Worm (Caenorhabditis elegans): Measurements from ENCODE around the gene C10G8.2.

C10G8.2 gene

DNA sequence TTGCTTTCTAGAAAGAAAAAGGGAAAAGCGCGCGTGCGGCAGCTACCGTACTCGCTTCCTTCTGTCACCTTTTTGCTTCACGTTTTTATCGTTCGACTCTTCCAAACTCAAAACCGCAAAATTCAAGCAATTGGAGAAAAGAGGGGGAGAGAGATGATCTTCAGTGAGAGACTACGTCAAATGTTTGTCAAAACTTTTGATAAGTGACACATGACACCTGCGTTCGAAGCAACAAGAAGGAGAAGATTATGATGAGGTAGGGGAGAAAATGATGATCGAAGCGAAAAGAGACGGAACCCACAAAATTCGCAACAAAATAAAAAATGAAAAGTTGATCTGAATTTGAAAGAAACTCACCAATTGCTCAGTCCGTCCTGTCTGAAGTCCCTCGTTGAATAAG is 4.1 kb downstream of the C10G8.2 start:
- TF ChIP-seq ceh-82 (tag; optimal IDR thresholded peaks at IDR 0.05) (no peak), ztf-11 (tag; optimal IDR thresholded peaks at IDR 0.05) (no peak), ama-1 (optimal IDR thresholded peaks at IDR 0.05) (no peak), hlh-17 (GFP tag; optimal IDR thresholded peaks at IDR 0.05; ENCODE audit: borderline replicate concordance) (no peak), ceh-63 (GFP tag; optimal IDR thresholded peaks at IDR 0.05) (no peak), ces-1 (GFP tag; optimal IDR thresholded peaks at IDR 0.05) (no peak), ztf-4 (tag; optimal IDR thresholded peaks at IDR 0.05) (no peak), lin-15B (tag; optimal IDR thresholded peaks at IDR 0.05) (no peak), C34B4.2 (tag; optimal IDR thresholded peaks at IDR 0.05) (no peak), xbp-1 (tag; optimal IDR thresholded peaks at IDR 0.05) (no peak), tlp-1 (tag; optimal IDR thresholded peaks at IDR 0.05) (no peak), nhr-19 (GFP tag; conservative IDR thresholded peaks at IDR 0.05) (no peak), ets-5 (GFP tag; IDR thresholded peaks at IDR 0.05) (no peak), ceh-90 (tag; optimal IDR thresholded peaks at IDR 0.05) (no peak)

DNA sequence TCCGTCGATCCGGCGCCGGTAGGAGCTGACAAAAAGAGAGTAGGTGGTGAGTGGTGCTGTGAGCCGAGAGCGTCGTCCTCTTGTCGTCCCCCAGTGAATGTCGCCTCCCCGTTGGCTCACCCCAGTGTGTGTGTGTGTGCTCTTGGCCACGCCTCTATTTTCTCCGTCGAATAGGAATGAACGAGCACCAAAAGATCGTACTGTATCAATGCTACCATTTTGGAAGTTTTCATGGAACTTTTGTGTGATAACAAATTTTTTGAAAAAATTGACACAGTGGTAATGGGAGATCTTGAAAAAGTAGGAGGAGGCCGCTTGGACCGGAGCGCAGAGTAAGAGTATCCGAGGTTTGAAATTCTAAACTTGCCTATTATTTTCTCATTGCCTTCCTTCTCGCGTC is 5.3 kb downstream of the C10G8.2 start, which contains the start of gene ceh-34:
Gene ceh-34, minus strand, starts transcription at position 101 of the 400 bp plus-strand sequence.
- TF ChIP-seq nhr-85 (tag) = peak; percentile 6
- no peak for TF ChIP-seq mef-2 (tag; optimal IDR thresholded peaks at IDR 0.05)

DNA sequence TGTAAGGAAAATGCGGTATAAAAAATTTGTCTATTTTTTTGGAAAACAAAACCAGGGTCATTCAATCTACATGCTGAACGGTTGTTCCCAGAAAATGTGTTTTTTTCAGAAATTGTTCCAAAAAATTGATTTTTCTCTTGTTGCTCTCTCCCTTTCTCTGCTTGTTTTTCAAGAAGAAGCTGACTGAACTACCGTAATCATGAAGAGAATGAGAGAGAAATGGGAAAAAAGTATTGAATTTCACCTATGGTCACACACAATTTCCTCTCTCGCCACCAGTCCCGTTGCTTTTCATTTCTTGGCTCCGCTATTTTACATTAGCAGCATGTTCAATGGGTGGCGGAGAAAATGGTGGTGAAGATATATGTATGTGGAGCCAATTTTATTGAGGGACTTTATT is 8.6 kb downstream of the C10G8.2 start:
- TF ChIP-seq lsy-2 (tag; optimal IDR thresholded peaks at IDR 0.05) (peak in 1 of 2 experiments; percentile 55), unc-62 (GFP tag; optimal IDR thresholded peaks at IDR 0.05) (no peak)

DNA sequence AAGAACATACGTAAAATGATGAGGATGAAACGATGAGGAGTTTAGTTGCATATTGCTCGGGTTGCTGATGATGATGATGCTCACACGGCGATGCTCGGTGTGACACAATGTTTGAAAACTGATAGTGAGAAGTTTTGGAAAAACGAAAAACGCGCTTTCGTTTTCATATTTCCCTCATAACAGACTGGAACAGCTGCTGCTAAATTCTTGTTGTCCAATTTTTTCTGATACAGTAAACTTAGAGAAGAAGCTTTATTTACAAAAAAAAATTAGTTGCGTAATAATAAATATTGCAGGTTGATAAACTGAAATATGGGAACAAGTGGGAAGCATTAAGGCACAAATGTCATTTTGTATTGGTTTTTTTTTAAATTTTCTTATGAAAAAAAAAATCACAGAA is 10.4 kb downstream of the C10G8.2 start, which contains the start of gene ceh-33:
Gene ceh-33, minus strand, starts transcription at position 101 of the 400 bp plus-strand sequence.
- TF ChIP-seq mep-1 (tag; optimal IDR thresholded peaks at IDR 0.05) (no peak), nhr-85 (tag) (peak; percentile 18), aha-1 (tag; optimal IDR thresholded peaks at IDR 0.05) (no peak)

DNA sequence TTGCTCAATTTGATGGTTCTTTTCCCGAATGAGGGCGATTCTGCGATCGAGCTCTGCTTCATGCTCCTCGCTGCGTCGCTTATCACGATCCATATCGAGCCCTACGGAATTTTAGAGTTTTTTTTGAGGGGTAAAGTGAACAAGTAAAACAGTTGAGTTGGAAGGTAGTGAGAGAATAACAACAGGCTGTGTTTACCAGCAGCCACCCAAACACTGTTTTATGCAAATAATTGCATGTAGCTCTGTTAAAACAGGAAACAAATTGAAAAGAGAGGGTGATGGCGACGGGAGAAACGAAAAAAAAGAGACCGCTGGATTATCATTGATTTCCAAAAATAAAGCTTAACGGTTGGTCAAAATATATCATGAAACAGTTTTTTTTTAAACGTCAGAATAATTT is 14.1 kb downstream of the C10G8.2 start, which contains the start of gene C10G8.8:
Gene C10G8.8, minus strand, starts transcription at position 101 of the 400 bp plus-strand sequence.
- TF ChIP-seq sox-4 (tag; optimal IDR thresholded peaks at IDR 0.05) (no peak), pqm-1 (tag; optimal IDR thresholded peaks at IDR 0.05) (no peak), F16B12.6 (tag; optimal IDR thresholded peaks at IDR 0.05) (no peak), nhr-19 (GFP tag; conservative IDR thresholded peaks at IDR 0.05) (no peak), hpl-2 (GFP tag; optimal IDR thresholded peaks at IDR 0.05) (no peak), alr-1 (tag; optimal IDR thresholded peaks at IDR 0.05; ENCODE audit: borderline replicate concordance) (no peak), elt-2 (tag; optimal IDR thresholded peaks at IDR 0.05) (no peak), nhr-237 (tag; optimal IDR thresholded peaks at IDR 0.05) (no peak), efl-3 (GFP tag; optimal IDR thresholded peaks at IDR 0.05) (no peak), mab-9 (GFP tag; IDR thresholded peaks at IDR 0.05) (no peak), zip-4 (GFP tag; optimal IDR thresholded peaks at IDR 0.05) (no peak), lir-3 (tag; optimal IDR thresholded peaks at IDR 0.05; ENCODE audit: poor library complexity) (no peak)

DNA sequence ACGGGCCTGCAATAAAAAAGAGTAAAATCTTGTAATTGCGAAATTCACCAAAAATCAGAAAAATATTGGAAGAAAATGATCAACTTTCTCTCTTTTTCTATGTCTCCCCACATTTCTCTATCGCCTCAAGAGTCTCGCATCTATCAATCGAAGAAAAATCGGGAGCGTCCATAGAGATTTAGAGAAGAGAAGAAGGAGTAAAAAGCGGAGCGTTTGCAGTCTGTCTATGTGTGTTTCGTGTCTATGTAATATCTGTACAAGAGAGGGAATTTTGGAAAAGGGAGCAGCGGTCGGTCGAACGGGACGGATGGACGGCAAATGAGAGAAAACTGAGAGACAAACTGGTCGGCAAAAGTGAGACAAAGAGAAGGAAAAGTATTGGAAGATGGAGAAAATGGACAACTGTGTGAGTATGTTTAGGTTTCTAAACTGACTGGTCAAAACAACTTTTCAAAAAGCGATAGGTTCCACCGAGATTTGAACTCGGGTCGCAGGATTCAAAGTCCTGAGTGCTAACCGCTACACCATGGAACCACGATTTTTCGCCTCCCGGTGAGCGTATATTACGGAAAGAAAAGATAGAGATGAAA is 15.6 kb downstream of the C10G8.2 start:
- TF ChIP-seq nhr-77 (tag; optimal IDR thresholded peaks at IDR 0.05) = peak; percentile 45
- no peak for TF ChIP-seq lin-39 (tag; optimal IDR thresholded peaks at IDR 0.05)
- no peak for TF ChIP-seq ztf-11 (tag; optimal IDR thresholded peaks at IDR 0.05)
- no peak for TF ChIP-seq lin-13 (GFP tag; optimal IDR thresholded peaks at IDR 0.05)
- TF ChIP-seq mef-2 (tag; optimal IDR thresholded peaks at IDR 0.05) = no peak
- TF ChIP-seq ama-1 (optimal IDR thresholded peaks at IDR 0.05) = no peak
- TF ChIP-seq nhr-28 (tag; optimal IDR thresholded peaks at IDR 0.05) = no peak
- TF ChIP-seq hlh-4 (tag; optimal IDR thresholded peaks at IDR 0.05) = no peak
- TF ChIP-seq nhr-11 (tag; optimal IDR thresholded peaks at IDR 0.05) = no peak
- no peak for TF ChIP-seq unc-86 (tag; optimal IDR thresholded peaks at IDR 0.05)
- TF ChIP-seq ceh-63 (GFP tag; optimal IDR thresholded peaks at IDR 0.05) = no peak
- TF ChIP-seq zag-1 (tag; optimal IDR thresholded peaks at IDR 0.05) = no peak
- TF ChIP-seq aly-2 (tag; optimal IDR thresholded peaks at IDR 0.05) = no peak
- TF ChIP-seq irx-1 (tag; optimal IDR thresholded peaks at IDR 0.05) = no peak
- no peak for TF ChIP-seq jun-1 (tag; optimal IDR thresholded peaks at IDR 0.05)
- no peak for TF ChIP-seq nhr-12 (tag; optimal IDR thresholded peaks at IDR 0.05)
- TF ChIP-seq C04F5.9 (tag; optimal IDR thresholded peaks at IDR 0.05) = no peak
- TF ChIP-seq zip-4 (GFP tag; optimal IDR thresholded peaks at IDR 0.05) = no peak
- peak; percentile 36 for TF ChIP-seq rnt-1 (tag; optimal IDR thresholded peaks at IDR 0.05)
